Fruit fly (Drosophila melanogaster): Measurements from ENCODE around the gene rg.

DNA sequence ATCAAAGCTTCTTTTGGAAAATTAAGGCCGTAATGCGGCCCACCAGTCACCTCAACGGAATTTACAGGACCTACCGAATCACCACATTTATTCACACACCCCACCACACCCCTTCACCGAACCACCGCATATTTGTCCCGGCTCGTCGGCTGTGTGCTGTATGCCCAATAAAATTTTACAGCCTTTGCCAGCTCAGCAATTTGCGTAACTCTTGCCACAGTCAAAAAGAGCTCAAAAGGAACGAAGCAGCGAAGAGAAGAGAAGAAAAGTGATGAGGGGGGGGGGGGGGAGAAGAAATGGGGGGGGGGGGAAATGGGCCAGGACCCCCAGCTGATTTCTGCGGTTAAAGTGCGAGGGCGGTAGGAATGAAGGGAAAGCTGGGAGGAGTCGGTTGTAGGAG lies 120.6 kb downstream of the rg start:
- TF ChIP-seq usp (GFP tag; optimal IDR thresholded peaks at IDR 0.05) (no peak), fru (GFP tag; optimal IDR thresholded peaks at IDR 0.05) (no peak), br (GFP tag; optimal IDR thresholded peaks at IDR 0.05) (no peak), dl (GFP tag; optimal IDR thresholded peaks at IDR 0.05; ENCODE audit: insufficient read depth in 1 of 2, partially characterized antibody in 2 of 2) (no peak), sage (GFP tag; optimal IDR thresholded peaks at IDR 0.05) (no peak), HLH106 (tag; optimal IDR thresholded peaks at IDR 0.05) (no peak), h (GFP tag; optimal IDR thresholded peaks at IDR 0.05) (no peak), Hr83 (GFP tag; optimal IDR thresholded peaks at IDR 0.05; ENCODE audit: poor library complexity, severe bottlenecking) (no peak), OdsH (GFP tag; optimal IDR thresholded peaks at IDR 0.05) (no peak), sv (GFP tag; optimal IDR thresholded peaks at IDR 0.05) (no peak), CG32264 (GFP tag; optimal IDR thresholded peaks at IDR 0.05) (no peak)

All from whole organism, wandering third instar larva.